Fruit fly (Drosophila melanogaster) whole organism, embryonic: Measurements from ENCODE around the gene Sodq.

ENCODE experiments used
- Adf1 ChIP-seq: fragments of 200-800 bp; sonication (Bioruptor generic); IDR thresholded peaks from 2 replicates; pipeline ENCODE4 v1.3.6; 2022; ENCODE audit warnings: missing biosample characterization, missing genetic modification characterization
- Asciz ChIP-seq: fragments of 200-800 bp; sonication (Bioruptor generic); optimal IDR thresholded peaks from 2 replicates; lab custom pipeline; 2017; ENCODE audit warnings: missing biosample characterization, mild to moderate bottlenecking, missing genetic modification characterization, missing genetic modification reagents
- Bgb ChIP-seq: fragments of 200-800 bp; sonication (Bioruptor generic); IDR thresholded peaks from 2 replicates; pipeline ENCODE4 v1.3.6; 2022; ENCODE audit warnings: missing biosample characterization, missing genetic modification characterization; ENCODE audit not compliant: partially characterized antibody
- CG10209 ChIP-seq: fragments of 200-800 bp; sonication (Bioruptor generic); optimal IDR thresholded peaks from 3 replicates; lab custom pipeline; 2017; ENCODE audit warnings: missing biosample characterization, mild to moderate bottlenecking, missing genetic modification characterization, missing genetic modification reagents
- CG10543 ChIP-seq: fragments of 200-800 bp; sonication (Bioruptor generic); optimal IDR thresholded peaks from 3 replicates; lab custom pipeline; 2017; ENCODE audit warnings: missing biosample characterization, mild to moderate bottlenecking, missing genetic modification characterization, moderate library complexity
- CG11398 ChIP-seq: fragments of 200-800 bp; sonication (Bioruptor generic); optimal IDR thresholded peaks from 2 replicates; lab custom pipeline; 2016; ENCODE audit warnings: missing biosample characterization, missing genetic modification characterization
- CG11560 ChIP-seq: fragments of 200-800 bp; sonication (Bioruptor generic); IDR thresholded peaks from 3 replicates; pipeline ENCODE4 v1.3.6; 2022; ENCODE audit warnings: missing biosample characterization, missing genetic modification characterization
- CG12071 ChIP-seq: fragments of 200-800 bp; sonication (Bioruptor generic); optimal IDR thresholded peaks from 3 replicates; lab custom pipeline; 2018; ENCODE audit warnings: missing biosample characterization, mild to moderate bottlenecking, missing genetic modification characterization
- CG12155 ChIP-seq: fragments of 200-800 bp; sonication (Bioruptor generic); optimal IDR thresholded peaks from 3 replicates; lab custom pipeline; 2016; ENCODE audit warnings: missing biosample characterization, missing genetic modification characterization
- CG12769 ChIP-seq: fragments of 200-800 bp; sonication (Bioruptor generic); optimal IDR thresholded peaks from 2 replicates; lab custom pipeline; 2019; ENCODE audit warnings: missing biosample characterization, mild to moderate bottlenecking, missing genetic modification characterization, moderate library complexity
- CG13424 ChIP-seq: fragments of 200-800 bp; sonication (Bioruptor generic); optimal IDR thresholded peaks from 2 replicates; lab custom pipeline; 2019; ENCODE audit warnings: missing biosample characterization, mild to moderate bottlenecking, missing genetic modification characterization, moderate library complexity
- CG14441 ChIP-seq: fragments of 200-800 bp; sonication (Bioruptor generic); IDR thresholded peaks from 2 replicates; pipeline ENCODE4 v1.3.6; 2022; ENCODE audit warnings: missing biosample characterization, missing genetic modification characterization
- CG1602 ChIP-seq: fragments of 200-800 bp; sonication (Bioruptor generic); optimal IDR thresholded peaks from 3 replicates; lab custom pipeline; 2016; ENCODE audit warnings: missing biosample characterization, missing genetic modification characterization
- CG17612 ChIP-seq: fragments of 200-800 bp; sonication (Bioruptor generic); IDR thresholded peaks from 2 replicates; pipeline ENCODE4 v1.3.6; 2022; ENCODE audit warnings: missing biosample characterization, missing genetic modification characterization
- CG2199 ChIP-seq: fragments of 200-800 bp; sonication (Bioruptor generic); IDR thresholded peaks from 3 replicates; pipeline ENCODE4 v1.3.6; 2022; ENCODE audit warnings: missing biosample characterization, missing genetic modification characterization
- CG3163 ChIP-seq: fragments of 200-800 bp; sonication (Bioruptor generic); optimal IDR thresholded peaks from 3 replicates; lab custom pipeline; 2016; ENCODE audit warnings: missing biosample characterization, missing genetic modification characterization
- CG32767 ChIP-seq: fragments of 200-800 bp; sonication (Bioruptor generic); IDR thresholded peaks from 2 replicates; pipeline ENCODE4 v1.3.6; 2022; ENCODE audit warnings: missing biosample characterization, missing genetic modification characterization
- CG33557 ChIP-seq: fragments of 200-800 bp; sonication (Bioruptor generic); optimal IDR thresholded peaks from 2 replicates; lab custom pipeline; 2019; ENCODE audit warnings: missing biosample characterization, mild to moderate bottlenecking, missing genetic modification characterization, moderate library complexity
- CG43689 ChIP-seq: fragments of 200-800 bp; sonication (Bioruptor generic); IDR thresholded peaks from 2 replicates; pipeline ENCODE4 v1.3.6; 2022; ENCODE audit warnings: missing biosample characterization, missing genetic modification characterization
- CG4707 ChIP-seq: fragments of 200-800 bp; sonication (Bioruptor generic); optimal IDR thresholded peaks from 2 replicates; lab custom pipeline; 2018; ENCODE audit warnings: missing biosample characterization, mild to moderate bottlenecking, missing genetic modification characterization, moderate library complexity
- CG6765 ChIP-seq: fragments of 200-800 bp; sonication (Bioruptor generic); optimal IDR thresholded peaks from 3 replicates; lab custom pipeline; 2017; ENCODE audit warnings: missing biosample characterization, mild to moderate bottlenecking, missing genetic modification characterization
- D19A ChIP-seq: fragments of 200-800 bp; optimal IDR thresholded peaks from 3 replicates; lab custom pipeline; 2019; ENCODE audit warnings: missing biosample characterization, mild to moderate bottlenecking, missing genetic modification characterization, moderate library complexity
- D19B ChIP-seq: fragments of 200-800 bp; sonication (Bioruptor generic); optimal IDR thresholded peaks from 2 replicates; lab custom pipeline; 2017; ENCODE audit warnings: missing biosample characterization, mild to moderate bottlenecking, missing genetic modification characterization
- ERR ChIP-seq: fragments of 200-800 bp; sonication (Bioruptor generic); optimal IDR thresholded peaks from 2 replicates; lab custom pipeline; 2016; ENCODE audit warnings: missing biosample characterization, missing genetic modification characterization
- HLH4C ChIP-seq: fragments of 200-800 bp; sonication (Bioruptor generic); IDR thresholded peaks from 3 replicates; pipeline ENCODE4 v1.3.6; 2022; ENCODE audit warnings: missing biosample characterization, missing genetic modification characterization; ENCODE audit not compliant: partially characterized antibody
- Hmx ChIP-seq: fragments of 200-800 bp; sonication (Bioruptor generic); optimal IDR thresholded peaks from 2 replicates; lab custom pipeline; 2016; ENCODE audit warnings: missing biosample characterization, missing genetic modification characterization
- Kr ChIP-seq: fragments of 200-800 bp; sonication (Bioruptor generic); optimal IDR thresholded peaks from 2 replicates; lab custom pipeline; 2017; ENCODE audit warnings: missing biosample characterization, mild to moderate bottlenecking, missing genetic modification characterization
- MESR4 ChIP-seq: fragments of 200-800 bp; sonication (Bioruptor generic); optimal IDR thresholded peaks from 2 replicates; lab custom pipeline; 2018; ENCODE audit warnings: missing biosample characterization, mild to moderate bottlenecking, missing genetic modification characterization, moderate library complexity
- NK7.1 ChIP-seq: fragments of 200-800 bp; sonication (Bioruptor generic); optimal IDR thresholded peaks from 3 replicates; lab custom pipeline; 2016; ENCODE audit warnings: missing biosample characterization, missing genetic modification characterization
- Scr ChIP-seq: fragments of 200-800 bp; sonication (Bioruptor generic); IDR thresholded peaks from 2 replicates; pipeline ENCODE4 v1.3.6; 2022; ENCODE audit warnings: missing biosample characterization, missing genetic modification characterization; ENCODE audit not compliant: partially characterized antibody
- Side ChIP-seq: fragments of 200-800 bp; sonication (Bioruptor generic); optimal IDR thresholded peaks from 2 replicates; lab custom pipeline; 2016; ENCODE audit warnings: missing biosample characterization, missing genetic modification characterization
- TFAM ChIP-seq: fragments of 200-800 bp; sonication (Bioruptor generic); optimal IDR thresholded peaks from 2 replicates; lab custom pipeline; 2017; ENCODE audit warnings: missing biosample characterization, missing genetic modification characterization, inconsistent platforms
- az2 ChIP-seq: fragments of 200-800 bp; sonication (Bioruptor generic); optimal IDR thresholded peaks from 3 replicates; lab custom pipeline; 2016; ENCODE audit warnings: missing biosample characterization, missing genetic modification characterization
- bsh ChIP-seq, 2 experiments: fragments of 200-800 bp; sonication (Bioruptor generic); optimal IDR thresholded peaks; 2 replicates each; lab custom pipeline; 2017 to 2018; ENCODE audit warnings: mild to moderate bottlenecking in 2 of 2, missing biosample characterization in 2 of 2, missing genetic modification characterization in 2 of 2, moderate library complexity in 1 of 2
- btn ChIP-seq: fragments of 200-800 bp; sonication (Bioruptor generic); optimal IDR thresholded peaks from 2 replicates; lab custom pipeline; 2016; ENCODE audit warnings: missing biosample characterization, missing genetic modification characterization
- cad ChIP-seq: fragments of >200 bp; optimal IDR thresholded peaks from 2 replicates; lab custom pipeline; 2017; ENCODE audit warnings: missing biosample characterization, missing genetic modification characterization
- cas ChIP-seq: fragments of 200-800 bp; sonication (Bioruptor generic); IDR thresholded peaks from 2 replicates; pipeline ENCODE4 v1.3.6; 2022; ENCODE audit warnings: missing biosample characterization, missing genetic modification characterization
- chinmo ChIP-seq: fragments of 200-800 bp; sonication (Bioruptor generic); IDR thresholded peaks from 4 replicates; pipeline ENCODE4 v1.3.6; 2022; ENCODE audit warnings: missing biosample characterization, missing genetic modification characterization; ENCODE audit not compliant: partially characterized antibody
- ci ChIP-seq: fragments of 200-800 bp; sonication (Bioruptor generic); IDR thresholded peaks from 3 replicates; pipeline ENCODE4 v1.3.6; 2022; ENCODE audit warnings: missing biosample characterization, missing genetic modification characterization
- dan ChIP-seq: fragments of 200-800 bp; sonication (Bioruptor generic); IDR thresholded peaks from 2 replicates; pipeline ENCODE4 v1.3.6; 2022; ENCODE audit warnings: missing biosample characterization, missing genetic modification characterization
- disco-r ChIP-seq: fragments of 200-800 bp; sonication (Bioruptor generic); optimal IDR thresholded peaks from 2 replicates; lab custom pipeline; 2016; ENCODE audit warnings: missing biosample characterization, missing genetic modification characterization
- emc ChIP-seq: fragments of 200-800 bp; sonication (Bioruptor generic); optimal IDR thresholded peaks from 2 replicates; lab custom pipeline; 2016; ENCODE audit warnings: missing biosample characterization, missing genetic modification characterization
- eve ChIP-seq, 2 experiments: fragments of >200 bp; optimal IDR thresholded peaks; 2 replicates each; lab custom pipeline; 2017; ENCODE audit warnings: missing biosample characterization in 2 of 2, missing genetic modification characterization in 2 of 2
- her ChIP-seq: fragments of 200-800 bp; sonication (Bioruptor generic); optimal IDR thresholded peaks from 2 replicates; lab custom pipeline; 2016; ENCODE audit warnings: missing biosample characterization, missing genetic modification characterization
- hth ChIP-seq: fragments of >200 bp; optimal IDR thresholded peaks from 2 replicates; lab custom pipeline; 2017; ENCODE audit warnings: inconsistent platforms
- inv ChIP-seq: fragments of 200-800 bp; sonication (Bioruptor generic); IDR thresholded peaks from 2 replicates; pipeline ENCODE4 v1.3.6; 2022; ENCODE audit warnings: missing biosample characterization, missing genetic modification characterization; ENCODE audit not compliant: partially characterized antibody
- kah ChIP-seq: fragments of 200-800 bp; sonication (Bioruptor generic); optimal IDR thresholded peaks from 2 replicates; lab custom pipeline; 2018; ENCODE audit warnings: missing biosample characterization, mild to moderate bottlenecking, missing genetic modification characterization
- pb ChIP-seq: fragments of 200-800 bp; sonication (Bioruptor generic); optimal IDR thresholded peaks from 3 replicates; lab custom pipeline; 2016; ENCODE audit warnings: missing biosample characterization, missing genetic modification characterization
- peb ChIP-seq: fragments of 200-800 bp; sonication (Bioruptor generic); IDR thresholded peaks from 2 replicates; pipeline ENCODE4 v1.3.6; 2022; ENCODE audit warnings: missing biosample characterization, missing genetic modification characterization
- phol ChIP-seq: fragments of 200-800 bp; sonication (Bioruptor generic); optimal IDR thresholded peaks from 3 replicates; lab custom pipeline; 2018; ENCODE audit warnings: missing biosample characterization, mild to moderate bottlenecking, missing genetic modification characterization, moderate library complexity
- sob ChIP-seq: fragments of 200-800 bp; sonication (Bioruptor generic); IDR thresholded peaks from 2 replicates; pipeline ENCODE4 v1.3.6; 2022; ENCODE audit warnings: missing biosample characterization, missing genetic modification characterization
- wdn ChIP-seq: fragments of 200-800 bp; sonication (Bioruptor generic); IDR thresholded peaks from 2 replicates; pipeline ENCODE4 v1.3.6; 2022; ENCODE audit warnings: missing biosample characterization, missing genetic modification characterization
- yki ChIP-seq: fragments of >200 bp; optimal IDR thresholded peaks from 3 replicates; lab custom pipeline; 2018

Sodq gene

dm6 chr3R:25884301-25884700 is 11.3 kb upstream of the Sodq start (continued):
- TF ChIP-seq eve (GFP tag; optimal IDR thresholded peaks at IDR 0.05; lab: Kevin White, UChicago) (peak in 1 of 2 experiments; percentile 65), D19A (tag; lab: Kevin White, UChicago) (peak; percentile 82), CG6765 (GFP tag; lab: Kevin White, UChicago) (no peak), HLH4C (GFP tag; lab: Robert Waterston, UW) (no peak), MESR4 (GFP tag; lab: Kevin White, UChicago) (no peak), peb (no peak), emc (GFP tag; lab: Kevin White, UChicago) (no peak), disco-r (GFP tag; lab: Kevin White, UChicago) (no peak), CG4707 (GFP tag; lab: Kevin White, UChicago) (peak; percentile 4), btn (GFP tag; lab: Kevin White, UChicago) (no peak), Asciz (GFP tag; lab: Kevin White, UChicago) (peak; percentile 70), CG2199 (GFP tag; lab: Robert Waterston, UW) (no peak), Hmx (GFP tag; lab: Kevin White, UChicago) (peak; percentile 23), CG14441 (GFP tag; lab: Robert Waterston, UW) (0 out of 2 replicates have a peak, but pooled peaks have one; percentile 13), CG10209 (GFP tag; lab: Kevin White, UChicago) (peak; percentile 44), phol (tag; lab: Kevin White, UChicago) (peak; percentile 86), TFAM (GFP tag; lab: Kevin White, UChicago) (no peak), CG3163 (GFP tag; lab: Kevin White, UChicago) (no peak), CG11398 (no peak), CG43689 (no peak), sob (GFP tag; lab: Robert Waterston, UW) (no peak), az2 (GFP tag; lab: Kevin White, UChicago) (peak; percentile 64), CG13424 (tag; lab: Kevin White, UChicago) (peak; percentile 76), CG10543 (GFP tag; lab: Kevin White, UChicago) (no peak), CG11560 (no peak), cas (GFP tag; lab: Robert Waterston, UW) (no peak), NK7.1 (no peak), D19B (GFP tag; lab: Kevin White, UChicago) (no peak), dan (GFP tag; lab: Robert Waterston, UW) (no peak), CG1602 (GFP tag; lab: Kevin White, UChicago) (peak; percentile 65), CG17612 (GFP tag; lab: Robert Waterston, UW) (no peak), chinmo (GFP tag; lab: Robert Waterston, UW) (no peak), Adf1 (GFP tag; lab: Robert Waterston, UW) (no peak), CG12155 (GFP tag; lab: Kevin White, UChicago) (peak; percentile 24), CG12769 (no peak), ci (GFP tag; lab: Robert Waterston, UW) (no peak), Side (GFP tag; lab: Kevin White, UChicago) (no peak), Bgb (no peak), CG32767 (GFP tag; lab: Robert Waterston, UW) (peak; percentile 74), inv (no peak), ERR (no peak), CG12071 (GFP tag; lab: Kevin White, UChicago) (no peak), cad (no peak), Scr (GFP tag; lab: Robert Waterston, UW) (no peak), hth (no peak), CG33557 (peak; percentile 70), wdn (no peak), bsh (GFP tag; optimal IDR thresholded peaks at IDR 0.05; lab: Kevin White, UChicago) (peak in 1 of 2 experiments; percentile 91), Kr (GFP tag; lab: Kevin White, UChicago) (no peak), kah (GFP tag; lab: Kevin White, UChicago) (peak; percentile 48), her (no peak), yki (lab: Kevin White, UChicago) (no peak), pb (GFP tag; lab: Kevin White, UChicago) (no peak)
